Fruit fly (Drosophila melanogaster) whole organism, embryonic: ENCODE data around the gene Ube3a.

Experiments
- Awh ChIP-seq: fragments of 200-800 bp; sonication (Bioruptor generic); IDR thresholded peaks from 2 replicates; pipeline ENCODE4, ENCODE4 v1.3.6; 2022; ENCODE audit warnings: missing biosample characterization, missing genetic modification characterization
- Bgb ChIP-seq: fragments of 200-800 bp; sonication (Bioruptor generic); IDR thresholded peaks from 2 replicates; pipeline ENCODE4 v1.3.6; 2022; ENCODE audit warnings: missing biosample characterization, missing genetic modification characterization; ENCODE audit not compliant: partially characterized antibody
- CG11247 ChIP-seq: fragments of 200-800 bp; sonication (Bioruptor generic); IDR thresholded peaks from 2 replicates; pipeline ENCODE4 v1.3.6; 2022; ENCODE audit warnings: missing biosample characterization, missing genetic modification characterization
- CG11504 ChIP-seq: fragments of 200-800 bp; sonication (Bioruptor generic); optimal IDR thresholded peaks from 3 replicates; lab custom pipeline; 2019; ENCODE audit warnings: missing biosample characterization, mild to moderate bottlenecking, missing genetic modification characterization, moderate library complexity
- CG11695 ChIP-seq: fragments of 200-800 bp; sonication (Bioruptor generic); IDR thresholded peaks from 3 replicates; pipeline ENCODE4 v1.3.6; 2022; ENCODE audit warnings: missing biosample characterization, missing genetic modification characterization
- CG12236 ChIP-seq: fragments of 200-800 bp; sonication (Bioruptor generic); optimal IDR thresholded peaks from 2 replicates; lab custom pipeline; 2016; ENCODE audit warnings: missing biosample characterization, missing genetic modification characterization
- CG14014 ChIP-seq: fragments of 200-800 bp; sonication (Bioruptor generic); IDR thresholded peaks from 2 replicates; pipeline ENCODE4 v1.3.6; 2022; ENCODE audit warnings: missing biosample characterization, missing genetic modification characterization
- CG14965 ChIP-seq: fragments of 200-800 bp; sonication (Bioruptor generic); optimal IDR thresholded peaks from 2 replicates; lab custom pipeline; 2016; ENCODE audit warnings: missing biosample characterization, missing genetic modification characterization, borderline replicate concordance
- CG17568 ChIP-seq: fragments of 200-800 bp; sonication (Bioruptor generic); optimal IDR thresholded peaks from 2 replicates; lab custom pipeline; 2018; ENCODE audit warnings: missing biosample characterization, mild to moderate bottlenecking, missing genetic modification characterization, moderate library complexity
- CG17802 ChIP-seq: fragments of 200-800 bp; sonication (Bioruptor generic); optimal IDR thresholded peaks from 2 replicates; lab custom pipeline; 2018; ENCODE audit warnings: missing biosample characterization, mild to moderate bottlenecking, missing genetic modification characterization, moderate library complexity
- CG30020 ChIP-seq: fragments of 200-800 bp; optimal IDR thresholded peaks from 2 replicates; lab custom pipeline; 2019; ENCODE audit warnings: missing biosample characterization, mild to moderate bottlenecking, missing genetic modification characterization, moderate library complexity
- CG30431 ChIP-seq: fragments of 200-800 bp; sonication (Bioruptor generic); optimal IDR thresholded peaks from 2 replicates; lab custom pipeline; 2017; ENCODE audit warnings: missing biosample characterization, missing genetic modification characterization
- CG31365 ChIP-seq: fragments of 200-800 bp; sonication (Bioruptor generic); optimal IDR thresholded peaks from 2 replicates; lab custom pipeline; 2018; ENCODE audit warnings: missing biosample characterization, mild to moderate bottlenecking, missing genetic modification characterization
- CG32772 ChIP-seq: fragments of 200-800 bp; sonication (Bioruptor generic); IDR thresholded peaks from 2 replicates; pipeline ENCODE4 v1.3.6; 2022; ENCODE audit warnings: missing biosample characterization, missing genetic modification characterization
- CG3726 ChIP-seq: fragments of 200-800 bp; sonication (Bioruptor generic); IDR thresholded peaks from 3 replicates; pipeline ENCODE4, ENCODE4 v1.3.6; 2022; ENCODE audit warnings: missing biosample characterization, missing genetic modification characterization
- CG4617 ChIP-seq: fragments of 200-800 bp; sonication (Bioruptor generic); optimal IDR thresholded peaks from 3 replicates; lab custom pipeline; 2016; ENCODE audit warnings: missing biosample characterization, missing genetic modification characterization, borderline replicate concordance
- CG7357 ChIP-seq: fragments of 200-800 bp; sonication (Bioruptor generic); IDR thresholded peaks from 3 replicates; pipeline ENCODE4 v1.3.6; 2022; ENCODE audit warnings: missing biosample characterization, missing genetic modification characterization
- CG9437 ChIP-seq: fragments of 200-800 bp; sonication (Bioruptor generic); optimal IDR thresholded peaks from 2 replicates; lab custom pipeline; 2018; ENCODE audit warnings: missing biosample characterization, mild to moderate bottlenecking, missing genetic modification characterization
- CTCF ChIP-seq: fragments of 200-800 bp; sonication (Bioruptor generic); optimal IDR thresholded peaks from 2 replicates; lab custom pipeline; 2017; ENCODE audit warnings: missing biosample characterization, mild to moderate bottlenecking, missing genetic modification characterization, moderate library complexity
- Dad ChIP-seq: fragments of 200-800 bp; sonication (Bioruptor generic); optimal IDR thresholded peaks from 3 replicates; lab custom pipeline; 2016; ENCODE audit warnings: missing biosample characterization, missing genetic modification characterization
- Fer1 ChIP-seq: fragments of 200-800 bp; sonication (Bioruptor generic); optimal IDR thresholded peaks from 2 replicates; lab custom pipeline; 2017; ENCODE audit warnings: missing biosample characterization, mild to moderate bottlenecking, missing genetic modification characterization
- H15 ChIP-seq: fragments of 200-800 bp; sonication (Bioruptor generic); IDR thresholded peaks from 3 replicates; pipeline ENCODE4 v1.3.6; 2022; ENCODE audit warnings: missing biosample characterization, missing genetic modification characterization
- HmgD ChIP-seq: fragments of 200-800 bp; sonication (Bioruptor generic); optimal IDR thresholded peaks from 3 replicates; lab custom pipeline; 2016; ENCODE audit warnings: missing biosample characterization, missing genetic modification characterization
- Hr78 ChIP-seq, 2 experiments: fragments of 200-800 bp in 1 of 2; fragments of >200 bp in 1 of 2; sonication (Bioruptor generic) in 1 of 2; optimal IDR thresholded peaks; 2 replicates each; lab custom pipeline; 2017 to 2019; ENCODE audit warnings: missing biosample characterization in 2 of 2, missing genetic modification characterization in 2 of 2, mild to moderate bottlenecking in 1 of 2, moderate library complexity in 1 of 2
- NK7.1 ChIP-seq: fragments of 200-800 bp; sonication (Bioruptor generic); optimal IDR thresholded peaks from 3 replicates; lab custom pipeline; 2016; ENCODE audit warnings: missing biosample characterization, missing genetic modification characterization
- Oaz ChIP-seq: fragments of 200-800 bp; sonication (Bioruptor generic); IDR thresholded peaks from 2 replicates; pipeline ENCODE4 v1.3.6; 2022; ENCODE audit warnings: missing biosample characterization, missing genetic modification characterization
- Rx ChIP-seq: fragments of 200-800 bp; sonication (Bioruptor generic); IDR thresholded peaks from 2 replicates; pipeline ENCODE4 v1.3.6; 2022; ENCODE audit warnings: missing biosample characterization, missing genetic modification characterization
- Sin3A ChIP-seq: fragments of >200 bp; optimal IDR thresholded peaks from 2 replicates; lab custom pipeline; 2018
- Stat92E ChIP-seq, 3 experiments: fragments of >200 bp in 2 of 3; fragments of 200-800 bp in 1 of 3; sonication (Bioruptor generic) in 1 of 3; optimal IDR thresholded peaks; 2 replicates each; lab custom pipeline; 2017 to 2019; ENCODE audit warnings: missing biosample characterization in 3 of 3, missing genetic modification characterization in 3 of 3, mild to moderate bottlenecking in 1 of 3, moderate library complexity in 1 of 3
- TFAM ChIP-seq: fragments of 200-800 bp; sonication (Bioruptor generic); optimal IDR thresholded peaks from 2 replicates; lab custom pipeline; 2017; ENCODE audit warnings: missing biosample characterization, missing genetic modification characterization, inconsistent platforms
- abd-A ChIP-seq: fragments of 200-800 bp; sonication (Bioruptor generic); optimal IDR thresholded peaks from 3 replicates; lab custom pipeline; 2019; ENCODE audit warnings: missing biosample characterization, mild to moderate bottlenecking, missing genetic modification characterization, moderate library complexity
- aop ChIP-seq: fragments of 200-800 bp; sonication (Bioruptor generic); IDR thresholded peaks from 2 replicates; pipeline ENCODE4 v1.3.6; 2022; ENCODE audit warnings: missing biosample characterization, missing genetic modification characterization
- ash1 ChIP-seq: fragments of 200-800 bp; sonication (Bioruptor generic); optimal IDR thresholded peaks from 2 replicates; lab custom pipeline; 2018; ENCODE audit warnings: missing biosample characterization, mild to moderate bottlenecking, missing genetic modification characterization
- cas ChIP-seq: fragments of 200-800 bp; sonication (Bioruptor generic); IDR thresholded peaks from 2 replicates; pipeline ENCODE4 v1.3.6; 2022; ENCODE audit warnings: missing biosample characterization, missing genetic modification characterization
- da ChIP-seq: fragments of 200-800 bp; sonication (Bioruptor generic); optimal IDR thresholded peaks from 2 replicates; lab custom pipeline; 2016; ENCODE audit warnings: missing biosample characterization, missing genetic modification characterization
- en ChIP-seq: fragments of 200-800 bp; sonication (Bioruptor generic); optimal IDR thresholded peaks from 2 replicates; lab custom pipeline; 2016; ENCODE audit warnings: missing biosample characterization, missing genetic modification characterization
- fru ChIP-seq: fragments of >200 bp; optimal IDR thresholded peaks from 2 replicates; lab custom pipeline; 2017
- gcm ChIP-seq: fragments of 200-800 bp; sonication (Bioruptor generic); optimal IDR thresholded peaks from 2 replicates; lab custom pipeline; 2019; ENCODE audit warnings: missing biosample characterization, mild to moderate bottlenecking, missing genetic modification characterization, moderate library complexity
- hb ChIP-seq: fragments of 200-800 bp; sonication (Bioruptor generic); IDR thresholded peaks from 3 replicates; pipeline ENCODE4 v1.3.6; 2022; ENCODE audit warnings: missing biosample characterization, missing genetic modification characterization; ENCODE audit not compliant: partially characterized antibody
- hkb ChIP-seq, 2 experiments: fragments of 200-800 bp in 1 of 2; fragments of >200 bp in 1 of 2; sonication (Bioruptor generic) in 1 of 2; IDR thresholded peaks in 1 of 2; optimal IDR thresholded peaks in 1 of 2; 2 replicates each; pipeline versions ENCODE4 v1.3.6 to Lab custom; 2017 to 2022; ENCODE audit warnings: missing biosample characterization in 1 of 2, missing genetic modification characterization in 1 of 2
- klu ChIP-seq: fragments of 200-800 bp; sonication (Bioruptor generic); IDR thresholded peaks from 2 replicates; pipeline ENCODE4 v1.3.6; 2022; ENCODE audit warnings: missing biosample characterization, missing genetic modification characterization
- luna ChIP-seq: fragments of 200-800 bp; sonication (Bioruptor generic); optimal IDR thresholded peaks from 2 replicates; lab custom pipeline; 2016; ENCODE audit warnings: missing biosample characterization, missing genetic modification characterization
- org-1 ChIP-seq: fragments of 200-800 bp; sonication (Bioruptor generic); optimal IDR thresholded peaks from 2 replicates; lab custom pipeline; 2017; ENCODE audit warnings: missing biosample characterization, missing genetic modification characterization
- phol ChIP-seq: fragments of 200-800 bp; sonication (Bioruptor generic); optimal IDR thresholded peaks from 3 replicates; lab custom pipeline; 2018; ENCODE audit warnings: missing biosample characterization, mild to moderate bottlenecking, missing genetic modification characterization, moderate library complexity
- prd ChIP-seq, 3 experiments: fragments of >200 bp in 2 of 3; fragments of 200-800 bp in 1 of 3; sonication (Bioruptor generic) in 1 of 3; optimal IDR thresholded peaks in 2 of 3; IDR thresholded peaks in 1 of 3; 2 replicates in 2 of 3; 3 replicates in 1 of 3; pipeline versions ENCODE4 v1.3.6 to Lab custom; 2017 to 2022; ENCODE audit warnings: missing biosample characterization in 1 of 3, missing genetic modification characterization in 1 of 3
- sqz ChIP-seq: fragments of 200-800 bp; sonication (Bioruptor generic); optimal IDR thresholded peaks from 3 replicates; lab custom pipeline; 2018; ENCODE audit warnings: missing biosample characterization, mild to moderate bottlenecking, missing genetic modification characterization
- stc ChIP-seq: fragments of 200-800 bp; sonication (Bioruptor generic); IDR thresholded peaks from 2 replicates; pipeline ENCODE4 v1.3.6; 2022; ENCODE audit warnings: missing biosample characterization, missing genetic modification characterization
- tna ChIP-seq: fragments of 200-800 bp; sonication (Bioruptor generic); IDR thresholded peaks from 2 replicates; pipeline ENCODE4 v1.3.6; 2022; ENCODE audit warnings: missing biosample characterization, missing genetic modification characterization; ENCODE audit not compliant: partially characterized antibody
- zf30C ChIP-seq: fragments of 200-800 bp; sonication (Bioruptor generic); optimal IDR thresholded peaks from 3 replicates; lab custom pipeline; 2018; ENCODE audit warnings: missing biosample characterization, mild to moderate bottlenecking, missing genetic modification characterization

The Ube3a gene

DNA sequence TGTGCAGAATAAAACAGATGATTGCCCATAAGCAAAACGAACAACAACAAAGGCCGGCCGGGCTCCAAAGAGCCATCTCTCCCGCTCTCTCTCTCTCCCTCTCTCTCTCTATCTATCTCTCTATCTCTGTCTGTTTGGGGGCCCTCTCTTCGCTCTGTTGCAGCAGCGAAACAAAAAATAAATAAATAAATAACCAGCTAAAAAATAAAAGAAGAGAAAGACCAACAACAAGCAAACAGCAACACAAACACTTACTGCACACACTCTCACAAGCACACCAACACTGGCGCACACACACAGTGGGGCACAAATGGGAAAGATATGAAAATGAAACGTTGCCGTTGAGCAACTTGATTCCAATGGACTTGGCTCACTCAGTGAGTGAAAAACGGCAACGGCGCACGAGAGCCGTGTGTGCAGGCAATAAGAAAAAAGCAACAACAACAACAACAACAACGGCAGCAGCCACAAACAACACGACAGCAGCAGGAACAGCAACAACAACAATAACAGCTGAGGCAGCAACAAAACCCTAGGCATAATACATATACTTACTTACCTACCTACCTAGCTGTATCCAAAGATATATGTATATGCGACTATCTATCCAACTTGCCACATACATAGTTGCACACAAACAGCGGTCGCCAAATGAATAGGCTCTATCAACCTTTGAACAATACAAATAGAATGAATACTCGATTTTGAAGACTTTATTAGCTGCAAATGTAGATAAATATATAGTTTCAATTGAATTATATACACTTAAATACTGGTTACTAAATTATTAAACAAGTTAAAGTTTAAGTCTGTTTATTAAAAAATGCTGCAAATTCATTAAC lies 35.9 kb upstream of the Ube3a start (continued):
- TF ChIP-seq CG3726 (GFP tag; lab: Robert Waterston, UW) (no peak), fru (lab: Kevin White, UChicago) (no peak), CG11247 (GFP tag; lab: Robert Waterston, UW) (no peak), CG9437 (no peak), CG12236 (GFP tag; lab: Kevin White, UChicago) (no peak), hkb (optimal IDR thresholded peaks at IDR 0.05; lab: Kevin White, UChicago) (no peak), hkb (GFP tag; IDR thresholded peaks at IDR 0.05; lab: Robert Waterston, UW) (peak; percentile 28; the same call in 1 of the 2 replicates), NK7.1 (no peak), CG7357 (GFP tag; lab: Robert Waterston, UW) (no peak), Awh (GFP tag; lab: Robert Waterston, UW) (peak; percentile 24; the same call in 1 of the 2 replicates), HmgD (peak; percentile 45), Hr78 (GFP tag; optimal IDR thresholded peaks at IDR 0.05; lab: Kevin White, UChicago) (peak in 1 of 2 experiments; percentile 7), tna (GFP tag; lab: Robert Waterston, UW) (no peak), sqz (GFP tag; lab: Kevin White, UChicago) (peak; percentile 55), luna (no peak), da (no peak), stc (no peak), TFAM (GFP tag; lab: Kevin White, UChicago) (no peak), aop (GFP tag; lab: Robert Waterston, UW) (no peak), CG11695 (GFP tag; lab: Robert Waterston, UW) (no peak), CTCF (GFP tag; lab: Kevin White, UChicago) (peak; percentile 1), Rx (GFP tag; lab: Robert Waterston, UW) (no peak), abd-A (tag; lab: Kevin White, UChicago) (peak; percentile 93), phol (tag; lab: Kevin White, UChicago) (peak; percentile 15), CG14014 (GFP tag; lab: Robert Waterston, UW) (no peak), CG32772 (no peak), CG17568 (GFP tag; lab: Kevin White, UChicago) (peak; percentile 25), H15 (GFP tag; lab: Robert Waterston, UW) (no peak), CG30431 (GFP tag; lab: Kevin White, UChicago) (no peak), Oaz (GFP tag; lab: Robert Waterston, UW) (no peak), CG4617 (no peak), org-1 (no peak), Fer1 (GFP tag; lab: Kevin White, UChicago) (peak; percentile 41), en (GFP tag; lab: Kevin White, UChicago) (no peak), zf30C (GFP tag; lab: Kevin White, UChicago) (peak; percentile 32), ash1 (GFP tag; lab: Kevin White, UChicago) (peak; percentile 26), cas (no peak), CG14965 (GFP tag; lab: Kevin White, UChicago) (no peak), prd (optimal IDR thresholded peaks at IDR 0.05; lab: Kevin White, UChicago) (no peak), prd (GFP tag; IDR thresholded peaks at IDR 0.05; lab: Robert Waterston, UW) (no peak), Bgb (GFP tag; lab: Robert Waterston, UW) (no peak; the same call in 1 of the 2 replicates), CG31365 (tag; lab: Kevin White, UChicago) (no peak), CG17802 (tag; lab: Kevin White, UChicago) (no peak), CG30020 (tag; lab: Kevin White, UChicago) (no peak), klu (GFP tag; lab: Robert Waterston, UW) (no peak), hb (GFP tag; lab: Robert Waterston, UW) (no peak), CG11504 (tag; lab: Kevin White, UChicago) (peak; percentile 32), Dad (GFP tag; lab: Kevin White, UChicago) (no peak), Sin3A (no peak), gcm (GFP tag; lab: Kevin White, UChicago) (peak; percentile 51), Stat92E (GFP tag; optimal IDR thresholded peaks at IDR 0.05; lab: Kevin White, UChicago) (peak in 1 of 3 experiments; percentile 60)
